Fruit fly (Drosophila melanogaster): ENCODE measurements around the gene CG6865.

Gene CG6865

DNA sequence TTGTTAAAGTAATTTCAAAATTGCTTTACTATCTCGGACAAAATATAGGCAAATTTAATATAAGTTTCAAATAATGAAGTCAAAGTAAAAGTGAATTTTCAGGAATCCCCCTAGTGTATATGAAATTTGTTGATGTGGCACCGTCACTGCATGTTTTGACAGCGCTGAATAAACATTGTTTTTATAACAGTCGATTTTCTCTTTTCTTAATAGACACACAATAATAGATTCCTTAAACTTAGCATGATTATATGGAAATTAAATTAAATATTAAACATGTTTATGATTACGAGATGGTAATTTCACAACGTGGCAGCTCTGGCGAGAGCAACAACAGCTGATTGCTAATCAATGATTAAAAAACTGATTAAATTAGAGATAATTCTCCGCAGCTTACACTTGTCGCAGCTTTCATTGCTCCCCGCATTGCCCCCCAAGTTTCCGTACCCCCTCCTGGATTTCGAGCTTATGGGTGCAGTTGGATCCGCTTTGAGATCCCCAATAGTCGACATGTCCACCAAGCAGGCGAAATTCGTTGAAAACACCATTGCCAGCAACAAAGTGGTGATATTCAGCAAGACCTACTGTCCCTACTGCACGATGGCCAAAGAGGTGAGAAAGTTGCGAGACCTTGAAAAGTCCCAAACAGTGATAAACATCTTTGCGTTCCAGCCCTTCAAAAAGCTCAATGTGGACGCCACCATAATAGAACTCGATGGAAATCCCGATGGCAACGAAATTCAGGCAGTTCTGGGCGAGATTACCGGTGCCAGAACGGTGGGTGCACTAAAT, 5.8 kb downstream of the CG6865 start, which contains the start of gene Grx1 (continued):
- TF ChIP-seq CG10431 (GFP tag; optimal IDR thresholded peaks at IDR 0.05) (no peak), CG10321 (GFP tag; IDR thresholded peaks at IDR 0.05) (no peak), slp2 (GFP tag; optimal IDR thresholded peaks at IDR 0.05) (no peak), sob (GFP tag; IDR thresholded peaks at IDR 0.05) (peak; percentile 33; the same call in 1 of the 2 replicates), Dp (GFP tag; optimal IDR thresholded peaks at IDR 0.05) (peak; percentile 18), CG7786 (GFP tag; optimal IDR thresholded peaks at IDR 0.05) (peak; percentile 40), ase (GFP tag; IDR thresholded peaks at IDR 0.05) (0 out of 3 replicates have a peak, but pooled peaks have one; percentile 23), ara (GFP tag; IDR thresholded peaks at IDR 0.05) (no peak), Abd-B (GFP tag; optimal IDR thresholded peaks at IDR 0.05) (no peak), z (GFP tag; IDR thresholded peaks at IDR 0.05) (no peak), Pdp1 (GFP tag; optimal IDR thresholded peaks at IDR 0.05) (peak; percentile 43 to 92), aop (GFP tag; IDR thresholded peaks at IDR 0.05) (no peak), NFAT (GFP tag; IDR thresholded peaks at IDR 0.05) (peak; percentile 42; the same call in 1 of the 2 replicates), ham (GFP tag; IDR thresholded peaks at IDR 0.05) (no peak), slbo (GFP tag; IDR thresholded peaks at IDR 0.05) (peak; percentile 54; the same call in 1 of the 2 replicates), nom (GFP tag; optimal IDR thresholded peaks at IDR 0.05) (peak; percentile 11), CG13624 (GFP tag; optimal IDR thresholded peaks at IDR 0.05) (peak; percentile 58), CG12942 (GFP tag; optimal IDR thresholded peaks at IDR 0.05) (no peak), al (GFP tag; IDR thresholded peaks at IDR 0.05) (0 out of 2 replicates have a peak, but pooled peaks have one; percentile 38), stwl (tag; optimal IDR thresholded peaks at IDR 0.05) (peak; percentile 75), CG13287 (GFP tag; IDR thresholded peaks at IDR 0.05; ENCODE audit: partially characterized antibody) (peak; percentile 54), Deaf1 (tag; optimal IDR thresholded peaks at IDR 0.05) (peak; percentile 21), HLH4C (GFP tag; IDR thresholded peaks at IDR 0.05; ENCODE audit: partially characterized antibody) (no peak), Lhr (GFP tag; optimal IDR thresholded peaks at IDR 0.05) (peak; percentile 15), Mes4 (GFP tag; optimal IDR thresholded peaks at IDR 0.05) (peak; percentile 38), CG17802 (tag; optimal IDR thresholded peaks at IDR 0.05) (peak; percentile 81), btn (GFP tag; optimal IDR thresholded peaks at IDR 0.05) (no peak), Ada2b (GFP tag; IDR thresholded peaks at IDR 0.05) (peak; percentile 40; the same call in 1 of the 2 replicates), CG9932 (GFP tag; IDR thresholded peaks at IDR 0.05) (peak; percentile 46; the same call in 1 of the 2 replicates), crc (GFP tag; optimal IDR thresholded peaks at IDR 0.05) (peak; percentile 15), Elba2 (GFP tag; optimal IDR thresholded peaks at IDR 0.05) (no peak), fu2 (GFP tag; optimal IDR thresholded peaks at IDR 0.05) (no peak), CG30020 (tag; optimal IDR thresholded peaks at IDR 0.05) (peak; percentile 61), E2f1 (GFP tag; IDR thresholded peaks at IDR 0.05) (no peak), hth (optimal IDR thresholded peaks at IDR 0.05) (no peak), pnt (GFP tag; optimal IDR thresholded peaks at IDR 0.05) (no peak), CG16815 (GFP tag; optimal IDR thresholded peaks at IDR 0.05) (no peak), CoRest (tag; optimal IDR thresholded peaks at IDR 0.05) (peak; percentile 54), CG11398 (GFP tag; optimal IDR thresholded peaks at IDR 0.05) (no peak), Nf-YB (GFP tag; optimal IDR thresholded peaks at IDR 0.05) (peak; percentile 37), Spps (tag; optimal IDR thresholded peaks at IDR 0.05) (peak; percentile 20), sna (GFP tag; IDR thresholded peaks at IDR 0.05; ENCODE audit: partially characterized antibody) (no peak), CG4854 (GFP tag; optimal IDR thresholded peaks at IDR 0.05) (peak; percentile 8), en (GFP tag; optimal IDR thresholded peaks at IDR 0.05) (no peak), exex (tag; optimal IDR thresholded peaks at IDR 0.05) (peak; percentile 58), pros (GFP tag; optimal IDR thresholded peaks at IDR 0.05) (no peak), sug (tag; optimal IDR thresholded peaks at IDR 0.05) (peak; percentile 55), schlank (tag; optimal IDR thresholded peaks at IDR 0.05) (no peak), CG15601 (tag; optimal IDR thresholded peaks at IDR 0.05) (peak; percentile 54)
